Worm (Caenorhabditis elegans): ENCODE data around the gene mpc-1.

mpc-1 gene

ce11 chrIII:4428797-4429196 is 15.5 kb downstream of the mpc-1 start (continued):
- peak; percentile 89; the same call in 1 of the 2 replicates for TF ChIP-seq lin-26 (GFP tag; IDR thresholded peaks at IDR 0.05)
- peak; percentile 68; the same call in 1 of the 2 replicates for TF ChIP-seq egl-44 (GFP tag; IDR thresholded peaks at IDR 0.05)
- no peak for TF ChIP-seq ztf-28 (GFP tag; IDR thresholded peaks at IDR 0.05)
- no peak for TF ChIP-seq mes-4 (tag; optimal IDR thresholded peaks at IDR 0.05)
- TF ChIP-seq ceh-100 (GFP tag; IDR thresholded peaks at IDR 0.05): no peak
- TF ChIP-seq F22D6.2 (tag; optimal IDR thresholded peaks at IDR 0.05): no peak
- TF ChIP-seq T26A5.8 (tag; optimal IDR thresholded peaks at IDR 0.05): no peak
- TF ChIP-seq nhr-120 (GFP tag; IDR thresholded peaks at IDR 0.05): no peak
- TF ChIP-seq gei-17 (GFP tag; optimal IDR thresholded peaks at IDR 0.05): no peak
- TF ChIP-seq nfyb-1 (GFP tag; IDR thresholded peaks at IDR 0.05): peak; percentile 73
- TF ChIP-seq pha-4 (tag; optimal IDR thresholded peaks at IDR 0.05): no peak
- TF ChIP-seq hrde-1 (tag; optimal IDR thresholded peaks at IDR 0.05; ENCODE audit: borderline replicate concordance): no peak
- TF ChIP-seq repo-1 (tag; optimal IDR thresholded peaks at IDR 0.05): no peak
- peak; percentile 54 for TF ChIP-seq him-1 (tag; optimal IDR thresholded peaks at IDR 0.05)
- no peak for TF ChIP-seq Y79H2A.3 (GFP tag; conservative IDR thresholded peaks at IDR 0.05)
- TF ChIP-seq cebp-1 (GFP tag; IDR thresholded peaks at IDR 0.05): no peak
- TF ChIP-seq cebp-1 (tag; optimal IDR thresholded peaks at IDR 0.05): peak; percentile 46
- peak; percentile 67 for TF ChIP-seq D2030.7 (GFP tag; IDR thresholded peaks at IDR 0.05)
- TF ChIP-seq snpc-1.3 (tag; optimal IDR thresholded peaks at IDR 0.05; ENCODE audit: insufficient read depth): no peak
- peak; percentile 46 for TF ChIP-seq zim-3 (tag; optimal IDR thresholded peaks at IDR 0.05)
- no peak for TF ChIP-seq sdz-38 (tag; optimal IDR thresholded peaks at IDR 0.05)
- TF ChIP-seq unc-130 (GFP tag; optimal IDR thresholded peaks at IDR 0.05): no peak
- no peak for TF ChIP-seq Y53F4B.3 (GFP tag; IDR thresholded peaks at IDR 0.05)
- TF ChIP-seq sptf-2 (GFP tag; optimal IDR thresholded peaks at IDR 0.05): no peak
- TF ChIP-seq somi-1 (GFP tag; optimal IDR thresholded peaks at IDR 0.05): no peak
- TF ChIP-seq ZK185.1 (tag; optimal IDR thresholded peaks at IDR 0.05; ENCODE audit: poor library complexity, severe bottlenecking): no peak
- no peak for TF ChIP-seq F23B12.7 (tag; optimal IDR thresholded peaks at IDR 0.05; ENCODE audit: insufficient read depth)
- no peak for TF ChIP-seq K12H6.12 (tag; optimal IDR thresholded peaks at IDR 0.05)
- TF ChIP-seq let-607 (tag; optimal IDR thresholded peaks at IDR 0.05): no peak
- no peak for TF ChIP-seq dpff-1 (tag; optimal IDR thresholded peaks at IDR 0.05)
- no peak for TF ChIP-seq snpc-4 (GFP tag; optimal IDR thresholded peaks at IDR 0.05)
- TF ChIP-seq snpc-4 (tag; optimal IDR thresholded peaks at IDR 0.05): peak; percentile 7 to 87 (median 58)

- no peak for TF ChIP-seq ztf-18 (tag; optimal IDR thresholded peaks at IDR 0.05)
- TF ChIP-seq B0261.1 (tag; optimal IDR thresholded peaks at IDR 0.05): no peak
- TF ChIP-seq ceh-27 (GFP tag; optimal IDR thresholded peaks at IDR 0.05): no peak
- TF ChIP-seq mes-4 (tag; optimal IDR thresholded peaks at IDR 0.05): no peak
- no peak for TF ChIP-seq ama-1 (optimal IDR thresholded peaks at IDR 0.05)
- no peak for TF ChIP-seq ama-1 (GFP tag; optimal IDR thresholded peaks at IDR 0.05)
Observed at ce11 chrIII:4429402-4429801, 16.1 kb downstream of the mpc-1 start, which contains the start of gene C28A5.6. C28A5.6 (minus strand) TSS chrIII:4429502.

ce11 chrIII:4434294-4434781 is 21.1 kb downstream of the mpc-1 start, which contains the start of gene C28A5.1:
C28A5.1 (minus strand) TSS chrIII:4434344.
- TF ChIP-seq lsy-27 (tag; optimal IDR thresholded peaks at IDR 0.05; ENCODE audit: borderline replicate concordance, insufficient read depth) (no peak), repo-1 (tag; optimal IDR thresholded peaks at IDR 0.05) (no peak), ztf-22 (GFP tag; optimal IDR thresholded peaks at IDR 0.05) (no peak), ceh-91 (GFP tag; IDR thresholded peaks at IDR 0.05) (peak; percentile 77), lag-1 (GFP tag; IDR thresholded peaks at IDR 0.05) (no peak), nhr-80 (tag; optimal IDR thresholded peaks at IDR 0.05) (no peak), dpff-1 (tag; optimal IDR thresholded peaks at IDR 0.05) (no peak), athp-1 (tag; optimal IDR thresholded peaks at IDR 0.05) (no peak), madf-3 (GFP tag; IDR thresholded peaks at IDR 0.05) (no peak), lin-26 (GFP tag; IDR thresholded peaks at IDR 0.05) (no peak), sdz-38 (tag; optimal IDR thresholded peaks at IDR 0.05) (no peak), ceh-58 (GFP tag; IDR thresholded peaks at IDR 0.05) (no peak), xnd-1 (tag; optimal IDR thresholded peaks at IDR 0.05) (peak; percentile 91), F10E7.11 (tag; optimal IDR thresholded peaks at IDR 0.05) (no peak), chd-7 (tag; optimal IDR thresholded peaks at IDR 0.05) (no peak)

Measured in whole organism, young adult.